Worm (Caenorhabditis elegans): ENCODE data around the gene D1086.1.

The D1086.1 gene

ce11 chrV:14103970-14104369 is 5.3 kb downstream of the D1086.1 start, which contains the start of gene D1086.9:
TSS of gene D1086.9 (plus strand) at chrV:14104270.
- TF ChIP-seq fos-1 (tag; optimal IDR thresholded peaks at IDR 0.05), result no peak
- no peak for TF ChIP-seq nhr-23 (tag; optimal IDR thresholded peaks at IDR 0.05)
- no peak for TF ChIP-seq mbf-1 (tag; optimal IDR thresholded peaks at IDR 0.05)

- no peak for TF ChIP-seq unc-55 (GFP tag; optimal IDR thresholded peaks at IDR 0.05)
- TF ChIP-seq nhr-10 (tag; optimal IDR thresholded peaks at IDR 0.05), result no peak
- no peak for TF ChIP-seq gmeb-1 (tag; optimal IDR thresholded peaks at IDR 0.05)
- no peak for TF ChIP-seq dmd-4 (tag; optimal IDR thresholded peaks at IDR 0.05)
- no peak for TF ChIP-seq zag-1 (tag; optimal IDR thresholded peaks at IDR 0.05)
- no peak for TF ChIP-seq mbf-1 (tag; optimal IDR thresholded peaks at IDR 0.05)
- TF ChIP-seq nhr-21 (tag; optimal IDR thresholded peaks at IDR 0.05), result no peak
Measured at ce11 chrV:14107511-14107910, 8.9 kb downstream of the D1086.1 start, which contains the start of gene H39E23.3. TSS of gene H39E23.3 (plus strand) at chrV:14107811.

- TF ChIP-seq nhr-12 (tag; optimal IDR thresholded peaks at IDR 0.05) (no peak), blmp-1 (tag; optimal IDR thresholded peaks at IDR 0.05; ENCODE audit: insufficient read depth) (no peak), lin-13 (GFP tag; optimal IDR thresholded peaks at IDR 0.05) (no peak), elt-3 (tag; optimal IDR thresholded peaks at IDR 0.05) (no peak), C34F6.9 (tag; optimal IDR thresholded peaks at IDR 0.05) (no peak)
Measured at ce11 chrV:14110042-14110441, 11.4 kb downstream of the D1086.1 start, which contains the start of gene H39E23.2. TSS of gene H39E23.2 (plus strand) at chrV:14110342.

ce11 chrV:14120674-14121073 is 22.0 kb downstream of the D1086.1 start:
- TF ChIP-seq alr-1 (tag; optimal IDR thresholded peaks at IDR 0.05), result no peak
- no peak for TF ChIP-seq ztf-1 (GFP tag; conservative IDR thresholded peaks at IDR 0.05)
- TF ChIP-seq mdl-1 (tag; optimal IDR thresholded peaks at IDR 0.05), result no peak
- no peak for TF ChIP-seq R02D3.7 (tag; optimal IDR thresholded peaks at IDR 0.05)
- TF ChIP-seq ZK546.5 (tag; optimal IDR thresholded peaks at IDR 0.05), result no peak
- TF ChIP-seq ceh-16 (tag; optimal IDR thresholded peaks at IDR 0.05), result no peak
- no peak for TF ChIP-seq Y55F3AM.14 (GFP tag; optimal IDR thresholded peaks at IDR 0.05)
- TF ChIP-seq nhr-129 (tag; optimal IDR thresholded peaks at IDR 0.05), result no peak
- no peak for TF ChIP-seq mab-5 (tag; optimal IDR thresholded peaks at IDR 0.05)
- TF ChIP-seq nhr-23 (tag; optimal IDR thresholded peaks at IDR 0.05), result no peak
- TF ChIP-seq lin-11 (tag; optimal IDR thresholded peaks at IDR 0.05), result no peak
- no peak for TF ChIP-seq sma-9 (GFP tag; optimal IDR thresholded peaks at IDR 0.05)
- no peak for TF ChIP-seq sma-9 (tag; optimal IDR thresholded peaks at IDR 0.05)
- no peak for TF ChIP-seq ztf-4 (tag; optimal IDR thresholded peaks at IDR 0.05)

ce11 chrV:14123176-14123575 is 24.5 kb downstream of the D1086.1 start:
- no peak for TF ChIP-seq nhr-237 (tag; optimal IDR thresholded peaks at IDR 0.05)
- TF ChIP-seq mdl-1 (tag; optimal IDR thresholded peaks at IDR 0.05), result no peak
- no peak for TF ChIP-seq skn-1 (tag; optimal IDR thresholded peaks at IDR 0.05)
- TF ChIP-seq ztf-4 (tag; optimal IDR thresholded peaks at IDR 0.05), result no peak
- no peak for TF ChIP-seq nhr-12 (tag; optimal IDR thresholded peaks at IDR 0.05)
- no peak for TF ChIP-seq ceh-82 (tag; optimal IDR thresholded peaks at IDR 0.05)
- TF ChIP-seq Y55F3AM.14 (GFP tag; optimal IDR thresholded peaks at IDR 0.05), result no peak
- TF ChIP-seq ama-1 (optimal IDR thresholded peaks at IDR 0.05), result no peak
- no peak for TF ChIP-seq crh-2 (tag; optimal IDR thresholded peaks at IDR 0.05)
- TF ChIP-seq fos-1 (tag; optimal IDR thresholded peaks at IDR 0.05), result no peak
- TF ChIP-seq C34F6.9 (tag; optimal IDR thresholded peaks at IDR 0.05), result no peak

- TF ChIP-seq nhr-129 (tag; optimal IDR thresholded peaks at IDR 0.05) (peak; percentile 17), lin-13 (GFP tag; optimal IDR thresholded peaks at IDR 0.05) (no peak), zag-1 (tag; optimal IDR thresholded peaks at IDR 0.05) (no peak)
Measured at ce11 chrV:14126341-14126924, 27.8 kb downstream of the D1086.1 start.

- TF ChIP-seq egl-27 (tag; optimal IDR thresholded peaks at IDR 0.05) (no peak), fos-1 (tag; optimal IDR thresholded peaks at IDR 0.05) (peak; percentile 52), nhr-129 (tag; optimal IDR thresholded peaks at IDR 0.05) (peak; percentile 18)
Measured at ce11 chrV:14127834-14128233, 29.2 kb downstream of the D1086.1 start.
